Worm (Caenorhabditis elegans) whole organism, young adult: ENCODE measurements around the gene F54F12.2.
A peak's percentile ranks its signal among the peaks of the same experiment; 100 is the strongest.

ENCODE experiments used
- B0035.1 ChIP-seq: sonication (generic microtip); optimal IDR thresholded peaks from 2 replicates; lab custom pipeline; 2016; ENCODE audit warnings: missing genetic modification characterization, mild to moderate bottlenecking, missing compliant biosample characterization, missing genotype, missing genetic modification reagents
- F33H1.4 ChIP-seq: fragments of 200-800 bp; sonication (Bioruptor generic); IDR thresholded peaks from 2 replicates; pipeline ENCODE4 v1.3.6; 2022; ENCODE audit warnings: missing genetic modification reagents, missing genetic modification characterization, missing compliant biosample characterization
- F52B5.7 ChIP-seq: sonication (generic microtip); optimal IDR thresholded peaks from 2 replicates; lab custom pipeline; 2016; ENCODE audit warnings: mild to moderate bottlenecking, missing genetic modification characterization, missing compliant biosample characterization
- F57C9.4 ChIP-seq: sonication (generic microtip); optimal IDR thresholded peaks from 2 replicates; lab custom pipeline; 2017; ENCODE audit warnings: mild to moderate bottlenecking, missing genetic modification characterization, missing compliant biosample characterization
- K12H6.12 ChIP-seq: fragments of 200-800 bp; sonication (Bioruptor generic); optimal IDR thresholded peaks from 2 replicates; lab custom pipeline; 2018; ENCODE audit warnings: mild to moderate bottlenecking, missing genetic modification characterization, missing compliant biosample characterization
- T07F8.4 ChIP-seq: sonication (generic microtip); optimal IDR thresholded peaks from 2 replicates; lab custom pipeline; 2016; ENCODE audit warnings: mild to moderate bottlenecking, missing genetic modification characterization, moderate library complexity, missing compliant biosample characterization
- Y53G8AR.9 ChIP-seq: fragments of 200-800 bp; sonication (Bioruptor generic); conservative IDR thresholded peaks from 2 replicates; pipeline ENCODE4 v1.3.6; 2022; ENCODE audit warnings: missing genetic modification reagents, missing genetic modification characterization, missing compliant biosample characterization
- Y95B8A.8 ChIP-seq: fragments of 200-800 bp; sonication (Bioruptor generic); IDR thresholded peaks from 2 replicates; pipeline ENCODE4 v1.3.6; 2022; ENCODE audit warnings: missing genetic modification reagents, missing genetic modification characterization, missing compliant biosample characterization
- ZK185.1 ChIP-seq: sonication (generic microtip); optimal IDR thresholded peaks from 2 replicates; lab custom pipeline; 2016; ENCODE audit warnings: mild to moderate bottlenecking, missing genetic modification characterization, missing compliant biosample characterization; ENCODE audit not compliant: poor library complexity, severe bottlenecking
- aptf-2 ChIP-seq: fragments of 200-800 bp; sonication (Bioruptor generic); conservative IDR thresholded peaks from 2 replicates; pipeline ENCODE4 v1.3.6; 2022; ENCODE audit warnings: missing genetic modification reagents, missing genetic modification characterization, missing compliant biosample characterization
- cebp-1 ChIP-seq, 2 experiments: fragments of 200-800 bp in 1 of 2; sonication (Bioruptor generic) in 1 of 2; sonication (generic microtip) in 1 of 2; IDR thresholded peaks in 1 of 2; optimal IDR thresholded peaks in 1 of 2; 2 replicates each; pipeline versions ENCODE4 v1.3.6 to Lab custom; 2017 to 2022; ENCODE audit warnings: missing compliant biosample characterization in 2 of 2, missing genetic modification characterization in 2 of 2, mild to moderate bottlenecking in 1 of 2, missing genetic modification reagents in 1 of 2, moderate library complexity in 1 of 2
- ceh-58 ChIP-seq: fragments of 200-800 bp; sonication (Bioruptor generic); IDR thresholded peaks from 2 replicates; pipeline ENCODE4 v1.3.6; 2022; ENCODE audit warnings: missing genetic modification characterization, missing compliant biosample characterization
- efl-1 ChIP-seq: fragments of 150-350 bp; optimal IDR thresholded peaks from 2 replicates; lab custom pipeline; 2014; ENCODE audit warnings: missing biosample characterization, missing genetic modification reagents, missing genetic modification characterization
- egl-44 ChIP-seq: fragments of 200-800 bp; sonication (Bioruptor generic); IDR thresholded peaks from 2 replicates; pipeline ENCODE4 v1.3.6; 2022; ENCODE audit warnings: missing genetic modification reagents, missing genetic modification characterization, missing compliant biosample characterization
- ets-4 ChIP-seq: fragments of 200-800 bp; sonication (Bioruptor generic); optimal IDR thresholded peaks from 2 replicates; lab custom pipeline; 2018; ENCODE audit warnings: mild to moderate bottlenecking, missing genetic modification characterization, missing compliant biosample characterization
- hlh-12 ChIP-seq: sonication (generic microtip); optimal IDR thresholded peaks from 2 replicates; lab custom pipeline; 2016; ENCODE audit warnings: missing genetic modification characterization, missing compliant biosample characterization
- hlh-26 ChIP-seq: fragments of 200-800 bp; sonication (Bioruptor generic); conservative IDR thresholded peaks from 2 replicates; pipeline ENCODE4 v1.3.6; 2022; ENCODE audit warnings: missing genetic modification reagents, missing genetic modification characterization, missing compliant biosample characterization
- hmg-1.2 ChIP-seq: fragments of 200-800 bp; sonication (Bioruptor generic); IDR thresholded peaks from 2 replicates; pipeline ENCODE4 v1.3.6; 2022; ENCODE audit warnings: missing genetic modification reagents, missing genetic modification characterization, missing compliant biosample characterization
- hrde-1 ChIP-seq: sonication (generic microtip); optimal IDR thresholded peaks from 2 replicates; lab custom pipeline; 2016; ENCODE audit warnings: missing genetic modification characterization, mild to moderate bottlenecking, missing compliant biosample characterization, moderate library complexity, missing genotype, missing genetic modification reagents, borderline replicate concordance
- let-526 ChIP-seq: fragments of 200-800 bp; sonication (Bioruptor generic); IDR thresholded peaks from 2 replicates; pipeline ENCODE4 v1.3.6; 2022; ENCODE audit warnings: missing genetic modification reagents, missing genetic modification characterization, missing compliant biosample characterization
- lin-26 ChIP-seq: fragments of 200-800 bp; sonication (Bioruptor generic); IDR thresholded peaks from 2 replicates; pipeline ENCODE4 v1.3.6; 2022; ENCODE audit warnings: missing genetic modification reagents, missing genetic modification characterization, missing compliant biosample characterization
- lsl-1 ChIP-seq: fragments of 200-800 bp; sonication (Bioruptor generic); optimal IDR thresholded peaks from 2 replicates; lab custom pipeline; 2018; ENCODE audit warnings: mild to moderate bottlenecking, missing genetic modification characterization, moderate library complexity, missing compliant biosample characterization
- madf-3 ChIP-seq: fragments of 200-800 bp; sonication (Bioruptor generic); IDR thresholded peaks from 2 replicates; pipeline ENCODE4 v1.3.6; 2022; ENCODE audit warnings: missing genetic modification reagents, missing genetic modification characterization, missing compliant biosample characterization
- nfya-2 ChIP-seq: fragments of 200-800 bp; sonication (Bioruptor generic); IDR thresholded peaks from 2 replicates; pipeline ENCODE4 v1.3.6; 2022; ENCODE audit warnings: missing genetic modification reagents, missing genetic modification characterization, missing compliant biosample characterization
- nhr-179 ChIP-seq: sonication (generic microtip); optimal IDR thresholded peaks from 2 replicates; lab custom pipeline; 2016; ENCODE audit warnings: mild to moderate bottlenecking, missing genetic modification characterization, missing compliant biosample characterization
- nhr-90 ChIP-seq: sonication (generic microtip); optimal IDR thresholded peaks from 2 replicates; lab custom pipeline; 2016; ENCODE audit warnings: missing genotype, mild to moderate bottlenecking, missing genetic modification characterization, missing compliant biosample characterization
- pha-4 ChIP-seq: fragments of 150-350 bp; sonication (generic microtip); optimal IDR thresholded peaks from 2 replicates; lab custom pipeline; 2014; ENCODE audit warnings: missing biosample characterization, missing genetic modification reagents, missing genetic modification characterization
- sdz-38 ChIP-seq: sonication (generic microtip); optimal IDR thresholded peaks from 2 replicates; lab custom pipeline; 2016; ENCODE audit warnings: missing genotype, missing genetic modification characterization, missing compliant biosample characterization
- tbp1 ChIP-seq: fragments of 200-800 bp; sonication (Bioruptor generic); optimal IDR thresholded peaks from 2 replicates; lab custom pipeline; 2018; ENCODE audit warnings: mild to moderate bottlenecking, missing genetic modification characterization, missing compliant biosample characterization
- zfh-2 ChIP-seq: fragments of 200-800 bp; sonication (Bioruptor generic); conservative IDR thresholded peaks from 2 replicates; pipeline ENCODE4 v1.3.6; 2022; ENCODE audit warnings: missing genetic modification reagents, missing genetic modification characterization, missing compliant biosample characterization
- ztf-25 ChIP-seq: fragments of 200-800 bp; sonication (Bioruptor generic); IDR thresholded peaks from 2 replicates; pipeline ENCODE4 v1.3.6; 2022; ENCODE audit warnings: missing genetic modification reagents, missing genetic modification characterization, missing compliant biosample characterization
- ztf-3 ChIP-seq: fragments of 200-800 bp; sonication (Bioruptor generic); optimal IDR thresholded peaks from 2 replicates; lab custom pipeline; 2018; ENCODE audit warnings: mild to moderate bottlenecking, missing genetic modification characterization, missing compliant biosample characterization

Gene F54F12.2

DNA sequence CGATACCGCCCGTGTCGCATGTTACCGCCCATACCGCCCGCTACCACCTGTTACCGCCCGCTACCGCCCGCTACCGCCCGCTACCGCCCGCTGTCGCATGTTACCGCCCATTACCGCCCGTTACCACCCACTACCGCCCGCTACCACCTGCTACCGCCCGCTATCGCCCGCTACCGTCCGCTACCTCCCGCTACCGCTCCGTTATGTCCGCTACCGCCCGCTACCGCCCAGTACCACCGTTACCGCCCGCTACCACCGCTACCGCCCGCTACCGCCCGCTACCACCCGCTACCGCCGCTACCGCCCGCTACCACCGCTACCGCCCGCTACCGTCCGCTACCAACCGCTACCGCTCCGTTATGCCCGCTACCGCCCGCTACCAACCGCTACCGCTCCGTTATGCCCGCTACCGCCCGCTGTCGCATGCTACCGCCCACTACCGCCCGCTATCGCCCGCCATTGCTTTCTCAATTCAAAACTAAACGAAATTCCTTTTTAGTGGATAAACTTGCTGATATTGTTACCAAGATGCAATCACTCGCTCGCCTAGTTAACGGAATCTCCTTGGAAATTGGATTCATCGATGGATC is 7.3 kb upstream of the F54F12.2 start (continued):
- TF ChIP-seq sdz-38 (tag; lab: Kevin White, UChicago) (no peak), madf-3 (GFP tag; lab: Robert Waterston, UW) (0 out of 2 replicates have a peak, but pooled peaks have one; percentile 37), ceh-58 (GFP tag; lab: Robert Waterston, UW) (peak; percentile 71; the same call in 1 of the 2 replicates), Y53G8AR.9 (GFP tag; lab: Robert Waterston, UW) (no peak), hmg-1.2 (GFP tag; lab: Robert Waterston, UW) (no peak), efl-1 (no peak), hlh-26 (GFP tag; lab: Robert Waterston, UW) (no peak), B0035.1 (tag; lab: Kevin White, UChicago) (no peak), F52B5.7 (tag; lab: Kevin White, UChicago) (peak; percentile 49), hlh-12 (tag; lab: Kevin White, UChicago) (no peak), nfya-2 (GFP tag; lab: Robert Waterston, UW) (no peak), egl-44 (GFP tag; lab: Robert Waterston, UW) (0 out of 2 replicates have a peak, but pooled peaks have one; percentile 11), K12H6.12 (no peak), F33H1.4 (GFP tag; lab: Robert Waterston, UW) (peak; percentile 11; the same call in 1 of the 2 replicates), T07F8.4 (tag; lab: Kevin White, UChicago) (no peak), lin-26 (GFP tag; lab: Robert Waterston, UW) (0 out of 2 replicates have a peak, but pooled peaks have one; percentile 30), ztf-25 (GFP tag; lab: Robert Waterston, UW) (0 out of 2 replicates have a peak, but pooled peaks have one; percentile 12)

DNA sequence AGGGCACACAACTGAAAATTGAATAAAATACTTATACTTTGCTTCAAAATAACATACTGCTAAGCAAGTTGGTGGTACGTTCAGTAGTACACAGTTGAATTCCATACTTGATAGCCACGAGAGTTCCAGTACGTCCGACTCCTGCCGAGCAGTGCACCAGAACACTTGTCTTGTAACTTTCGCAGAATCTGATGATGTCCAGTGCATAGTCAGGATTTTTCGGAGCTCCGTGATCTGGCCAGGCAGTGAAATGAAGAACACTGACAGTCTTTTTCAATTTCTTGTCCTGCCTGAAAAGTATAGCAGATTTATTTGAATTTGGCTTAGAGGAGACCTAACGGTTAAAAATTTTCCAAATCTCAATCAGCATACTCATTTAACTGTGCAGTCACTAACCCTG is 10.1 kb downstream of the F54F12.2 start:
- TF ChIP-seq hrde-1 (tag; lab: Kevin White, UChicago) (no peak), F57C9.4 (no peak), B0035.1 (tag; lab: Kevin White, UChicago) (no peak), lsl-1 (GFP tag; lab: Kevin White, UChicago) (no peak), K12H6.12 (no peak), hmg-1.2 (GFP tag; lab: Robert Waterston, UW) (no peak), nhr-179 (tag; lab: Kevin White, UChicago) (no peak), tbp1 (GFP tag; lab: Kevin White, UChicago) (no peak), let-526 (GFP tag; lab: Robert Waterston, UW) (no peak), zfh-2 (GFP tag; lab: Robert Waterston, UW) (no peak), F33H1.4 (GFP tag; lab: Robert Waterston, UW) (no peak), aptf-2 (GFP tag; lab: Robert Waterston, UW) (no peak)

DNA sequence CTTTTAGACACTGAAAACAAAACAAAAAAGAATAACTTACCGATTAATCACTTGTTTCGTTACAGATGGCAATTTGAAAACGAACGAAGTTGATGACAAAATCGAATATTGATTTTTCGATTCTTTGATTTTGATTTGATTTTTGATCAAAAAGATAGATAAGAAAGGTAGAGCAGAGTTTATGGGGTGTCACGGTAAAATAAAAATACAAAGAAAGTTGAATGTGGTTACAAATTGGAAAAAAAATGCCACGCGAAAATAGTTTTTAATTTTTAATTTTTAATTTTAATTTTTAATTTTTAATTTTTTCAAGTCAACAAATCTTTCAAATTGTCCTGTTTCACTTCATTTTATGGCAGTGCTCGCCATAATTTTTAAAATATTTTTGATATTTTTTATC is 15.5 kb downstream of the F54F12.2 start, which contains the start of gene F54F12.1:
Gene F54F12.1, minus strand, starts transcription at position 101 of the 400 bp plus-strand sequence.
- TF ChIP-seq ZK185.1, result no peak
- no peak for TF ChIP-seq ztf-3 (GFP tag; lab: Kevin White, UChicago)
- no peak for TF ChIP-seq K12H6.12
- TF ChIP-seq aptf-2 (GFP tag; lab: Robert Waterston, UW), result no peak
- no peak for TF ChIP-seq cebp-1 (GFP tag; IDR thresholded peaks at IDR 0.05; lab: Robert Waterston, UW)
- no peak for TF ChIP-seq cebp-1 (tag; optimal IDR thresholded peaks at IDR 0.05; lab: Kevin White, UChicago)
- TF ChIP-seq pha-4 (tag; lab: Kevin White, UChicago), result no peak
- no peak for TF ChIP-seq ets-4 (GFP tag; lab: Kevin White, UChicago)
- TF ChIP-seq Y95B8A.8, result no peak
- TF ChIP-seq nhr-90 (tag; lab: Kevin White, UChicago), result no peak
- TF ChIP-seq, all 124 proteins: peak for 0
